Fruit fly (Drosophila melanogaster) whole organism, larva: ENCODE data around the gene Taf2.
A peak's percentile ranks its signal among the peaks of the same experiment; 100 is the strongest.

Source experiments
- noc ChIP-seq: fragments of 200-800 bp; sonication (Bioruptor generic); optimal IDR thresholded peaks from 3 replicates; lab custom pipeline; 2019; ENCODE audit warnings: missing biosample characterization, mild to moderate bottlenecking, missing genetic modification characterization, moderate library complexity

The Taf2 gene

DNA sequence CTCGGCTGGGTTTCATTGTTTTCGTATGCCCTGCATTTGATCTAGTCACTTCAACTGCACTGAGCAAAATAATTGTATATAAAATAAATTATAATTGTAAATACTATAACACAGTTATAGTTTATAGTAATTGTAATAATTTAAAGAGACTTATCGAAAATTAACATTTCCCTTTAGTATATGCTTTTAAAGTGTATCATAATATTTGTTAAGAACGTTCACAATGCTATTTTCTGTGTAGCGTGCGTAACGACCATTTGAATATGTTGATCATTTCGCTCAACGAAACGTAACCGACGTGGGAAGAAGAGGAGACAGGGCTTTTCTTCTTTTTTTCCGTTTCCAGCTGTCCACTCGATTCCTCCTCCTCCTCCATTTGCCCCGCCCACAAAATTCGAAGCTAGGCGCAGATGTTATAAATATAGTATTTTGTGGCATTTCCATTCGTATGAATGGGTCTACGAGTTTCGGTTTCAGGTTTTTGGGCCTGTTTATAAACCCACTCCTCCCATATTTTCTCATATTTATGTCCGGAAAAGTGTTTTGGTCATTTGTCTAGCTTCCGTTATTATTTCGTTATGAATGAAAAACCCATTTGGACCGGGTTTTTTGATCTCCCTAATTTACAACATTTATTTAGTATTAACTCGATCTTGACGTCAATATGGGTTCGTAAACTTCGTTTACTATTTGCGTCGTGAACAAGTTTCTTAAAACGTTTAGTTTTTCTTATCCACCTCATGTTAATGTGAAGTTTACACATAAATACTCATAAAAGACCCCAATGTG, 31.9 kb downstream of the Taf2 start:
- TF ChIP-seq noc (tag; lab: Kevin White, UChicago), result no peak

DNA sequence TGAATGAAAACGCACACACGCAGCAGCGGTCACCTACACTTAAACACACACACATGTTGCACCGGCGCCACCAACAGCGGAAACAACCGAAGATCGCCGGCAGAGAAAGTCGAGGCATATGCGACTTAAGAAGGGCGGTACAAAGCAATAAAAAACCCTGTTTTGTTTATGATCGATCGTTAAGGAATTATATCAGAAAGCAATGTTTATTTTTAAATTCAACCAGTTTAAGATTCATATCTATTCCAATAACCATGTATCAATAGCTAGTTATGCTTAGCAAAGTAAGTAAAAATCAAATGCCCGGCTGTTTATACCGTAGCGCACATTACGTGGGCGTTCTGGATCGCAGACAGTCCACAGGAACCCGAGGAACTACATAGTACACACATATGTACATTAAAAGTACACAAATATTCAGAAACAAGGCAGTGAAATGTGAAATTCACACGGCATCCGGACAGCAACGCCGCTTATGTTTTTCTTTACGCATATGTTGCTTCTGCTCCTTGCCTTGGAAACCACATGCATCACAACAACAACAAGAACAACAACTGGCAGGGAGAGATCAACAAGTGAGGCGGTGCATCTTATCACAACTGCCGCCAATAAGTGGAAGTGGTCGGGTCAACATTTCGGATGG, 32.6 kb downstream of the Taf2 start:
- TF ChIP-seq noc (tag; lab: Kevin White, UChicago), result peak; percentile 85

DNA sequence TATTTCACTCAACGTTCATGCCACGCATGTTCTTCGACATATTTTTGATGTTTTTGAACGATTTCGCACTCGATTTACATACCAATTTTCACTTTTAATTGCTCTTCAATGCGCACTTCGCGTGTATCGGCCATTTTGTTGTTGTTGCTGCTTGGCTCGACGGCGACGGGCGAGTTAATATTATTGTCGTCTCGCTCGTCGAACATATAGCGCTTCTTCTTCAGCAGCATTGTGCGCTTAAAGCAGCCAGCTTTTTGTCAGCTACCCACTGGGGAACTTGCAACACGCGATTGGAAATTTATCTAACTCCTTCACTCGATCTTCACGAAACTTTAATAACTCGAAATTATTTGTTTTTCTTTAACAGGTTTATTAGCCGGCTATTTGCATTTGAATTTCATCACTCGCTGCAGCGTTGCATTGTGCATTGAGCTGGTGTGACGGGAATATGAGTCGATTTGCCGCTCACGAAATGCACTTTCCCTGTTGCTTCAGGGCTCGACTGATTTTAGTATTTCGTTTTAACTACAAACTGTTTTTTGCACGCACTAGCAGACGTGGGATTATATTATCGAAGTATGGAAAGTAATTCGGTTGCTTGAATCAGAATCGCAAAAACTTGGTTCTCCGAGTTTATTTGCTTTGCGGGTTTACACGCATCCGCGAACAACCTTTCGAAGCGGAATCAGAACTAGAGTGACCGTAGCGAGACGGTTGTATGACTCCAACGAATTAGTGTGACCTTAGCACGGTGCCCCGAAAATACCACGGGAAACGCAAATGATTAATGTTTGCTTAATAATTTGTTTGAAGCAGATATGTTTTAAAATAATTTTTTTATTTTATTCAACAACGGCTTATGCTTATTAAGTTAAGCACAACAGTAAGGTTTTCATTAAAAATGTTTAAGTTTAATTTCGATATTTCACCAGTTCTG, 33.6 kb downstream of the Taf2 start, which contains the start of gene RasGAP1:
Gene RasGAP1, minus strand, starts transcription at position 703 of the 937 bp plus-strand sequence.
- no peak for TF ChIP-seq noc (tag; lab: Kevin White, UChicago)

- no peak for TF ChIP-seq noc (tag; lab: Kevin White, UChicago)
Measured at dm6 chr3L:9853895-9854470, 34.5 kb downstream of the Taf2 start.

dm6 chr3L:9853140-9853746, 35.2 kb downstream of the Taf2 start:
- TF ChIP-seq noc (tag; lab: Kevin White, UChicago), result no peak

DNA sequence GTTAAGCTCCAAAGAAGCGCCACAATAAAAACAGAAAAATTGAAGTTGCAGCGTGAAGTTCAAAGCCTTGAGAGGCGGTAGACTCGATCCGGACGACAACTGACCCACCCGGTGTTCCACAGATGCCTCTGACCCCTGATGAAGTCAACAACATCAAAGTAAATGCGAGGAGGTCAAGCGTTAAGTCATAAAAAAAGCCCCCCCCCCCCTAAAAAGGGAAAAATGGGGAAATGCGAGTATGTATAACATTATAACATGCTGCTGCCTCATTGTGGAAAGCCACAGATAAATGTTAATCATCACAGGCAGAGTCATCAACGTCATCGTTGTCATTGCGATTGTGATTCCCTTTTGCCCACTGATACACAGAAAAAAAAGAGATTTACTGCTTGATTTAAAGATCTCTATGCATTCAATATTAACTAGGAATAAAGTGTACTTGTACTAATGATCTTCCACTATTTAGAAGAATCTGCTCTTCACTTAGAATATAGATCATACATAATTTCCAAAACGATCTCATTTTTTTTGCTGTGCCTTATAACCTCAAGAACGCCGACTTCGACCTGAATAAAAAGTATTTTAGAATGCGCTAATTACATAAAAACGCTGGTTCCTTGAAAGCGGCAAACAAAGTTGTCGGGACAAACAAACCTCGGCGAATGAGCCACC, 37.3 kb downstream of the Taf2 start:
- TF ChIP-seq noc (tag; lab: Kevin White, UChicago), result no peak

DNA sequence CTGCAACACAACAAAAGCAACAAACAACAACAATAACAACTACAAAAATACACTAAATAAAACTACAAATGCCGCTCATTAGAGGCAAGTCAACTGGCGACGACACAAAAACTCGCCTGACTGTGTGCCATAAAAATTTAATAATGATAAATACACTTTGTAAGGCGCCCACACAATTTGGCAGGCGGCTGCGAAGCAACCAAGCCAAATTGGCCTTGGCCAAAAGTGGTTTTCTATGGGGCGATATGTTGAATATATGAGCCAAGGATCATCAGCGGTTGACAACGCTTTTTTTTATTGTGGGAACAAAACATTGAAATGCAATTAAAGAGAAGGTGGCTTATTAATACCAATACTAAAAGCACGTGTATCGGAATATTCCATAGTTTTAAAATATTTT, 38.4 kb downstream of the Taf2 start:
- no peak for TF ChIP-seq noc (tag; lab: Kevin White, UChicago)

dm6 chr3L:9848744-9849143, 39.7 kb downstream of the Taf2 start:
- no peak for TF ChIP-seq noc (tag; lab: Kevin White, UChicago)

dm6 chr3L:9847420-9847977, 41.0 kb downstream of the Taf2 start:
- peak; percentile 82 for TF ChIP-seq noc (tag; lab: Kevin White, UChicago)

DNA sequence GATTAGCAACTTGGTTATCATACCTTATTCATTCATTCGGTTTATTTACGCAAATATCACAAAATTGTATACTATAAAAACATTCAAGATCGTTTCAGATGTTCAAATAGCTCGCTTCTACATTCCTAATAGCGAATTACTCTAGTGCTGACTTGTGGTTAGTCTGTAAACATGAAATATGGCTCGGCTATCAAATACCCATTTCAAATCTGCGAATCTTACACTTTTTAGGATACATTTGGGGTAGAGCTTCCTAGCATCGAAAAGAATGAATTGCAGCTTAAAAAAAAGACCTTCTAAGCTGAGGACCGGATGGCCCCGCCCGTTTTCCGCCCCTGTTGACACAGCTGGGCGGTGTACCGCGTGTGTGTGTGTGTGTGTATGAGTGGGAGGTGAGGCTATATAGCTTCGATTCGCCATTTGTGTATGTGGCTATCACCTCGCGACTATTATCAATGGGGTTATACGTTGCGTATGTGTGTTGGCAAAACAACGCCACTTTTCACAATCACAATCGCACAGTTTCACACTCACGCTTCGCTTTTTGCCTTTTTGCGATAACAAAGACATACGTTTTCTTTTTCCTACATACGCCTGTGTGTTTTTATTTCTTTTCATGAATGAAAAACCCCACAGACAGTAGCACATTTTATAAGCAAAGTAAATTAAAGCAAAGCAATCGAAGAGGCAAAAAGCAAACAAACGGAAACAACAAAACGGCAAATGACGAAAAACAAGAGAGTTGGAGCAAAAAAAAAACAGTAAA, 41.7 kb downstream of the Taf2 start:
- TF ChIP-seq noc (tag; lab: Kevin White, UChicago), result no peak

DNA sequence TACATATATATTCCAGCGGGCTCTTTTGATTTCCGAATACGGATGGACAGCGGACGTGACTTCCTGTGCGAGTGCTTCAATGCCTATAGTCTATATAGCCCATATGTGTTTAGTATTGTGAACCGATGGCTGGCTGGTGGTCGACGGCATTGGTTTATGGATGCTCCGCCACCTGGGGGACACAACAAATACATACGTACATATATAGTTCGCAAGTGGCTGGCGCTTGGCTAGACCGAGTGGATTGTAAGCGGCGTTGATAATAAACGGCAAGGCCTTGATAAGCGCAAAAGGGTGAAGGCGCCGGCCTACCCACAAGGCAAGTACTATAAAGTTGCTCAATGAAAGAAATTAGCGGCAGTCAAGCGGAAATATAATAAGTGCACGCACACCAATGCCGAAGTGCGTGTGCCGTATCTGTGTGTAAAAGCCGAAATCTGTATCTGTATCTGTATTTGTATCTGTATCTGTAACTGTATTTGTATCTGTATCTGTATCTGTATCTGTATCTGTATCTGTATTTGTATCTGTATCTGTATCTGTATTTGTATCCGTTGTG, 42.4 kb downstream of the Taf2 start:
- no peak for TF ChIP-seq noc (tag; lab: Kevin White, UChicago)

DNA sequence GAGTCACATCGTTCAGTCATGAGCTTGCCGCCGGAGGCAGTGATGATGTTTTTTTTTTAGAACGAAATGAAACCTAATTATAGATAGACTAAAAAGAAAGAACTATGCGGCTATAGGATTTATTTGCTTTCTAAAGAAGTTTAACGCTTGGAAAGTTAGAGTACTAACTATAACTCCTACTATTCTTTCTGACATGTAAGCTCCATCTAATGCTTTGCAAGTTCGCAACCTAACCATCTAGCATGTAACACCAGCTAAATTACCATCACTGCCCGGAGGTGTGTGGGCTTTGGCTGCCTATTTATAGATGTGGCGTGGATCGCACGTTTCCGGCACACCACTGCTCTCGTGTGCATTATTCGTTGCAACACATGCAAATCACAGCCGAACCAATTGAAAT, 46.4 kb downstream of the Taf2 start:
- TF ChIP-seq noc (tag; lab: Kevin White, UChicago), result no peak

DNA sequence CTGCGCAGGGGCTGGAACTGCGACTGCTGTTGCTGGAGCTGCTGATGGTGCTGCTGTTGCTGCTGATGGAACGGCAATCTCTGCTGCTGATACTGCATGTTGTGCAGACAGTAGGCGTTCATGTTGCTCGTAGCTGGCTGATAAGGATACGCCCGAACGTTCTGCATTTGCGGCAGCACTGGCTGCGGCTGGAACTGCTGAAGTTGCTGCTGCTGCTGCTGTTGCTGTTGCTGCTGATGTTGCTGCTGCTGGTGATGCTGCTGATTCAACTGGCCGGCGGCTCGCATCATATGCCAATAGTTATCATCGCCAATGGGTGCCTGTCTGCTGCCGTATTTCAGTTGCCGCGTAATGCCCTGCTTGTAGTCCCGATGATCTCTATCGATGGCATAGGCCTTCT, 47.8 kb downstream of the Taf2 start:
- TF ChIP-seq noc (tag; lab: Kevin White, UChicago), result no peak
